Worm (Caenorhabditis elegans): ENCODE data around the gene srg-24.

- TF ChIP-seq ama-1 (optimal IDR thresholded peaks at IDR 0.05) (no peak), ama-1 (GFP tag; optimal IDR thresholded peaks at IDR 0.05) (no peak), sptf-2 (GFP tag; optimal IDR thresholded peaks at IDR 0.05) (no peak), snpc-3.4 (tag; optimal IDR thresholded peaks at IDR 0.05) (no peak), efl-1 (GFP tag; optimal IDR thresholded peaks at IDR 0.05) (no peak), atf-7 (tag; optimal IDR thresholded peaks at IDR 0.05) (no peak), snpc-4 (GFP tag; optimal IDR thresholded peaks at IDR 0.05) (no peak), snpc-4 (tag; optimal IDR thresholded peaks at IDR 0.05) (no peak), aptf-3 (GFP tag; IDR thresholded peaks at IDR 0.05) (no peak), unc-130 (GFP tag; optimal IDR thresholded peaks at IDR 0.05) (no peak), rcor-1 (GFP tag; IDR thresholded peaks at IDR 0.05) (no peak)
These were observed 32.5 kb downstream of the srg-24 start for ce11 chrII:3067896-3068295.

All from whole organism, young adult.